Worm (Caenorhabditis elegans) whole organism, L2 larva: ENCODE data around the gene F42F12.11.

ENCODE experiments used
- C34F6.9 ChIP-seq: fragments of 150-350 bp; optimal IDR thresholded peaks from 2 replicates; lab custom pipeline; 2014; ENCODE audit warnings: missing biosample characterization, missing genetic modification characterization
- F13H6.1 ChIP-seq: sonication (generic microtip); optimal IDR thresholded peaks from 2 replicates; lab custom pipeline; 2016; ENCODE audit warnings: missing genetic modification characterization, missing compliant biosample characterization
- R02D3.7 ChIP-seq: fragments of 150-350 bp; optimal IDR thresholded peaks from 2 replicates; lab custom pipeline; 2014; ENCODE audit warnings: missing biosample characterization, missing genetic modification characterization
- Y55F3AM.14 ChIP-seq: fragments of 200-800 bp; sonication (Bioruptor generic); optimal IDR thresholded peaks from 2 replicates; lab custom pipeline; 2018; ENCODE audit warnings: mild to moderate bottlenecking, missing genetic modification characterization, missing compliant biosample characterization
- ZK546.5 ChIP-seq: sonication (generic microtip); optimal IDR thresholded peaks from 2 replicates; lab custom pipeline; 2017; ENCODE audit warnings: missing biosample characterization, missing genetic modification characterization
- alr-1 ChIP-seq: fragments of 150-350 bp; optimal IDR thresholded peaks from 2 replicates; lab custom pipeline; 2014; ENCODE audit warnings: missing biosample characterization, missing genetic modification characterization
- aly-2 ChIP-seq: fragments of 150-350 bp; optimal IDR thresholded peaks from 2 replicates; lab custom pipeline; 2014; ENCODE audit warnings: missing biosample characterization, missing genetic modification characterization
- ama-1 ChIP-seq: fragments of 150-350 bp; optimal IDR thresholded peaks from 2 replicates; lab custom pipeline; 2018; ENCODE audit warnings: inconsistent platforms
- blmp-1 ChIP-seq: sonication (generic microtip); optimal IDR thresholded peaks from 2 replicates; lab custom pipeline; 2017; ENCODE audit warnings: missing genetic modification characterization, mild to moderate bottlenecking, missing compliant biosample characterization, antibody characterized with exemption, moderate library complexity; ENCODE audit not compliant: insufficient read depth
- ceh-16 ChIP-seq: fragments of 150-350 bp; optimal IDR thresholded peaks from 2 replicates; lab custom pipeline; 2014; ENCODE audit warnings: missing biosample characterization, missing genetic modification characterization
- ceh-82 ChIP-seq: fragments of 150-350 bp; optimal IDR thresholded peaks from 2 replicates; lab custom pipeline; 2014; ENCODE audit warnings: missing biosample characterization, missing genetic modification characterization
- crh-2 ChIP-seq: sonication (generic microtip); optimal IDR thresholded peaks from 2 replicates; lab custom pipeline; 2017; ENCODE audit warnings: missing biosample characterization, missing genetic modification characterization
- dmd-4 ChIP-seq: sonication (generic microtip); optimal IDR thresholded peaks from 2 replicates; lab custom pipeline; 2017; ENCODE audit warnings: missing biosample characterization, missing genetic modification characterization
- egl-27 ChIP-seq: sonication (generic microtip); optimal IDR thresholded peaks from 3 replicates; lab custom pipeline; 2017; ENCODE audit warnings: missing biosample characterization, missing genetic modification reagents, missing genetic modification characterization
- elt-3 ChIP-seq: sonication (generic microtip); optimal IDR thresholded peaks from 2 replicates; lab custom pipeline; 2017; ENCODE audit warnings: missing biosample characterization, missing genetic modification characterization
- fos-1 ChIP-seq: fragments of 150-350 bp; optimal IDR thresholded peaks from 2 replicates; lab custom pipeline; 2014; ENCODE audit warnings: missing biosample characterization, missing genetic modification characterization
- gmeb-1 ChIP-seq: fragments of 150-350 bp; optimal IDR thresholded peaks from 2 replicates; lab custom pipeline; 2014; ENCODE audit warnings: missing biosample characterization, missing genetic modification characterization
- lin-11 ChIP-seq: fragments of 150-350 bp; sonication (generic microtip); optimal IDR thresholded peaks from 2 replicates; lab custom pipeline; 2014; ENCODE audit warnings: missing biosample characterization, missing genetic modification characterization, inconsistent platforms, mixed read lengths
- lin-13 ChIP-seq: fragments of 150-350 bp; optimal IDR thresholded peaks from 2 replicates; lab custom pipeline; 2014; ENCODE audit warnings: missing biosample characterization, missing genetic modification reagents, missing genetic modification characterization
- lin-39 ChIP-seq: fragments of 150-350 bp; optimal IDR thresholded peaks from 2 replicates; lab custom pipeline; 2014; ENCODE audit warnings: missing biosample characterization, missing genetic modification reagents, missing genetic modification characterization
- mab-5 ChIP-seq: fragments of 150-350 bp; optimal IDR thresholded peaks from 2 replicates; lab custom pipeline; 2014; ENCODE audit warnings: missing biosample characterization, missing genetic modification characterization
- mbf-1 ChIP-seq: sonication (generic microtip); optimal IDR thresholded peaks from 2 replicates; lab custom pipeline; 2017; ENCODE audit warnings: missing biosample characterization, missing genetic modification characterization
- mdl-1 ChIP-seq, 2 experiments: fragments of 150-350 bp in 1 of 2; sonication (generic microtip) in 1 of 2; optimal IDR thresholded peaks; 2 replicates each; lab custom pipeline; 2017; ENCODE audit warnings: missing biosample characterization in 2 of 2, missing genetic modification characterization in 2 of 2
- nhr-10 ChIP-seq: sonication (generic microtip); optimal IDR thresholded peaks from 2 replicates; lab custom pipeline; 2017; ENCODE audit warnings: missing biosample characterization, missing genetic modification characterization
- nhr-11 ChIP-seq: fragments of 150-350 bp; optimal IDR thresholded peaks from 2 replicates; lab custom pipeline; 2014; ENCODE audit warnings: missing biosample characterization, missing genetic modification characterization
- nhr-12 ChIP-seq: fragments of 150-350 bp; optimal IDR thresholded peaks from 2 replicates; lab custom pipeline; 2014; ENCODE audit warnings: missing biosample characterization, missing genetic modification characterization
- nhr-129 ChIP-seq: fragments of 150-350 bp; optimal IDR thresholded peaks from 2 replicates; lab custom pipeline; 2014; ENCODE audit warnings: missing biosample characterization, missing genetic modification characterization
- nhr-21 ChIP-seq: fragments of 150-350 bp; optimal IDR thresholded peaks from 2 replicates; lab custom pipeline; 2014; ENCODE audit warnings: missing biosample characterization, missing genetic modification characterization
- nhr-23 ChIP-seq: fragments of 150-350 bp; optimal IDR thresholded peaks from 2 replicates; lab custom pipeline; 2014; ENCODE audit warnings: missing biosample characterization, missing genetic modification reagents, missing genetic modification characterization
- nhr-237 ChIP-seq: fragments of 150-350 bp; optimal IDR thresholded peaks from 2 replicates; lab custom pipeline; 2014; ENCODE audit warnings: missing biosample characterization, missing genetic modification characterization
- nhr-25 ChIP-seq: fragments of 150-350 bp; sonication (generic microtip); optimal IDR thresholded peaks from 3 replicates; lab custom pipeline; 2014; ENCODE audit warnings: missing biosample characterization, missing genetic modification characterization
- nhr-6 ChIP-seq: fragments of 150-350 bp; optimal IDR thresholded peaks from 2 replicates; lab custom pipeline; 2014; ENCODE audit warnings: missing biosample characterization, missing genetic modification characterization
- nhr-77 ChIP-seq: fragments of 150-350 bp; optimal IDR thresholded peaks from 2 replicates; lab custom pipeline; 2014; ENCODE audit warnings: missing biosample characterization, missing genetic modification characterization
- peb-1 ChIP-seq: fragments of 150-350 bp; optimal IDR thresholded peaks from 2 replicates; lab custom pipeline; 2014; ENCODE audit warnings: missing biosample characterization, missing genetic modification characterization
- sem-4 ChIP-seq: fragments of 150-350 bp; optimal IDR thresholded peaks from 2 replicates; lab custom pipeline; 2014; ENCODE audit warnings: missing biosample characterization, missing genetic modification reagents, missing genetic modification characterization
- skn-1 ChIP-seq: sonication (generic microtip); optimal IDR thresholded peaks from 2 replicates; lab custom pipeline; 2017; ENCODE audit warnings: missing biosample characterization, missing genetic modification characterization
- sma-3 ChIP-seq: sonication (generic microtip); optimal IDR thresholded peaks from 2 replicates; lab custom pipeline; 2016; ENCODE audit warnings: missing genetic modification reagents, missing genetic modification characterization, missing compliant biosample characterization
- sma-9 ChIP-seq, 2 experiments: fragments of 150-350 bp in 1 of 2; sonication (generic microtip) in 1 of 2; optimal IDR thresholded peaks; 2 replicates each; lab custom pipeline; 2014 to 2016; ENCODE audit warnings: missing genetic modification characterization in 2 of 2, mild to moderate bottlenecking in 1 of 2, missing biosample characterization in 1 of 2, missing compliant biosample characterization in 1 of 2, missing genetic modification reagents in 1 of 2, moderate library complexity in 1 of 2
- snpc-4 ChIP-seq: fragments of 150-350 bp; optimal IDR thresholded peaks from 2 replicates; lab custom pipeline; 2014; ENCODE audit warnings: missing biosample characterization, missing genetic modification characterization
- unc-39 ChIP-seq: fragments of 150-350 bp; optimal IDR thresholded peaks from 2 replicates; lab custom pipeline; 2014; ENCODE audit warnings: missing biosample characterization, missing genetic modification characterization
- unc-55 ChIP-seq: fragments of 150-350 bp; sonication (generic microtip); optimal IDR thresholded peaks from 3 replicates; lab custom pipeline; 2014; ENCODE audit warnings: missing biosample characterization, missing genetic modification reagents, missing genetic modification characterization
- unc-62 ChIP-seq: fragments of 150-350 bp; optimal IDR thresholded peaks from 2 replicates; lab custom pipeline; 2014; ENCODE audit warnings: missing biosample characterization, missing genetic modification reagents, missing genetic modification characterization
- zag-1 ChIP-seq: fragments of 150-350 bp; optimal IDR thresholded peaks from 2 replicates; lab custom pipeline; 2014; ENCODE audit warnings: missing biosample characterization, missing genetic modification characterization
- ztf-1 ChIP-seq: fragments of 200-800 bp; sonication (Bioruptor generic); conservative IDR thresholded peaks from 2 replicates; pipeline ENCODE4 v1.3.6; 2022; ENCODE audit warnings: missing genetic modification characterization, missing compliant biosample characterization
- ztf-11 ChIP-seq: sonication (generic microtip); optimal IDR thresholded peaks from 2 replicates; lab custom pipeline; 2017; ENCODE audit warnings: missing biosample characterization, missing genetic modification characterization
- ztf-4 ChIP-seq: fragments of 150-350 bp; optimal IDR thresholded peaks from 2 replicates; lab custom pipeline; 2014; ENCODE audit warnings: missing biosample characterization, missing genetic modification characterization

The F42F12.11 gene

DNA sequence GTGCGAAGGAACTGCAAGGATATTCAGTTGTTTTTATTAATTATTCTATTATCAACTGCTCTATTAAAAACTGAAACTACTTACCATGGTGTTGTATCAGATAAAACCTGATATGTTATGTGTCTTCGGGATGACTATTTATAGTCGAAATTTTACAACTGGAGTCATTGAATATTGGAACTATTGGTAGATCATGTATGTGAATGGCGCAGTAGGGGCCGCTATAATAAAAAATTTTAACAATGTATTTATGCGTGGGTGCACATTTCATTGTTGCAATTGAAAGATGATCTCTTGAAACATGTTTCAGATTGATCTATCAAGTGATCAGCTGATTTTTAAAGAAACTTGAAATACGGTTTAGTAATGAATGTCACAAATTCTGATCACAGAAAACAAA, 12.1 kb downstream of the F42F12.11 start, which contains the start of gene nspc-14:
Gene nspc-14 (minus strand): TSS at position 101 of the 400 bp plus-strand sequence.
- TF ChIP-seq nhr-77 (tag; lab: Kevin White, UChicago) = no peak
- no peak for TF ChIP-seq lin-13 (GFP tag; lab: Kevin White, UChicago)
- no peak for TF ChIP-seq nhr-11 (tag; lab: Kevin White, UChicago)
- no peak for TF ChIP-seq snpc-4
- no peak for TF ChIP-seq fos-1 (tag; lab: Kevin White, UChicago)
- TF ChIP-seq unc-39 (tag; lab: Kevin White, UChicago) = no peak
- no peak for TF ChIP-seq skn-1 (tag; lab: Kevin White, UChicago)
- TF ChIP-seq sma-9 (GFP tag; optimal IDR thresholded peaks at IDR 0.05; lab: Kevin White, UChicago) = no peak
- TF ChIP-seq sma-9 (tag; optimal IDR thresholded peaks at IDR 0.05; lab: Kevin White, UChicago) = no peak
- no peak for TF ChIP-seq dmd-4
- no peak for TF ChIP-seq zag-1
- no peak for TF ChIP-seq alr-1 (tag; lab: Kevin White, UChicago)
- TF ChIP-seq peb-1 (tag; lab: Kevin White, UChicago) = no peak
- TF ChIP-seq nhr-12 (tag; lab: Kevin White, UChicago) = no peak
- no peak for TF ChIP-seq Y55F3AM.14 (GFP tag; lab: Kevin White, UChicago)
- no peak for TF ChIP-seq ztf-1 (GFP tag; lab: Robert Waterston, UW)
- no peak for TF ChIP-seq nhr-23
- TF ChIP-seq nhr-25 (tag; lab: Kevin White, UChicago) = no peak
- no peak for TF ChIP-seq nhr-129 (tag; lab: Kevin White, UChicago)

DNA sequence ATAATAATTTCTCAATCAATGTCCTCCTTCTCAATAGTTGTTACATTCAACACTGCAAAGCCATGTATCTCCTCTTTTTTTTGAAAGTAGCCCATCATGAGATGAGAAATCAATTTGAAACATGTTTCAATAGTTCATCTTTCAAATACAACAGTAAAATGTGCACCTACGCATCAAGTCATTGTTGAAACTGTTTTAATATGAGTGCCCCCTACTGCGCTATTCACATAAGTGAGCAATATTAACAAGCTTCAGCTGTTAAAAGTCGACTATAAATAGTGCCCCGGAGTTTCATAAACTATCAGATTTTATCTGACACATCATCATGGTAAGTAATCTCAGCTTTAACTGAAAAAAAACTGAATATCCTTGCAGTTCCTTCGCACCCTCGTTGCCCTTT, 13.6 kb downstream of the F42F12.11 start, which contains the start of the genes nspc-15 and F19H6.6:
Gene nspc-15 (plus strand): TSS at position 301 of the 400 bp plus-strand sequence.
Gene F19H6.6 (plus strand): TSS at position 384 of the 400 bp plus-strand sequence.
- no peak for TF ChIP-seq unc-55 (GFP tag; lab: Kevin White, UChicago)
- TF ChIP-seq mab-5 = no peak

DNA sequence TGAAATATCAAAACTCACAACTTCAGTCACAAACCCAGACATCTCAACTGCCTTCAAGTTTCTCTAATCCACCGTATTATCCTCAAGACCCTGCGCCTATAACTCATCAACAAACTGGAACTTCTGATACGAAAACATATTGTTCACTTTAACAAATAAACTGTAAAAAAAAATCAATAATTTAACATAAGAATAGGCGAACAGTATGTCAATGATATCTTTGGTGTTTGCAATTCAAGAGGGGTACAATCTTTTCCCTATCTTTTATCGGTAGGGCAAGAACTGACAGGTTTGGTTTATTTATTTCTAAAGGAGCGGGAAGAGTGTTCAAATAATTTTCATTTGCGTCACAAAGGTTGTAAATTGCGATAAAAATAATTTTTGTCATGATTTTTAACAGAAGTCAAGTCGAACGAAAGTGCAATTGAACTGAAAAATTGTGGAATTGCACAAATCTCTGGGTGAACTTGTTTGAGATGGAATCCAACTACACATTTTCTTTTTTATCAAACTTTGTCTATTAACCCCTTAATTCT, 16.2 kb downstream of the F42F12.11 start:
- TF ChIP-seq lin-11 (tag; lab: Kevin White, UChicago) (peak; percentile 76), mdl-1 (tag; optimal IDR thresholded peaks at IDR 0.05; lab: Kevin White, UChicago) (peak; percentile 69 to 91), C34F6.9 (tag; lab: Kevin White, UChicago) (peak; percentile 99), fos-1 (tag; lab: Kevin White, UChicago) (peak; percentile 99), unc-62 (peak; percentile 87), nhr-129 (tag; lab: Kevin White, UChicago) (peak; percentile 99), skn-1 (tag; lab: Kevin White, UChicago) (peak; percentile 99), egl-27 (tag; lab: Kevin White, UChicago) (peak; percentile 98), nhr-23 (no peak), Y55F3AM.14 (GFP tag; lab: Kevin White, UChicago) (peak; percentile 78), sma-9 (GFP tag; optimal IDR thresholded peaks at IDR 0.05; lab: Kevin White, UChicago) (peak; percentile 98), sma-9 (tag; optimal IDR thresholded peaks at IDR 0.05; lab: Kevin White, UChicago) (no peak), nhr-12 (tag; lab: Kevin White, UChicago) (peak; percentile 40), aly-2 (tag; lab: Kevin White, UChicago) (peak; percentile 90), crh-2 (tag; lab: Kevin White, UChicago) (peak; percentile 99), lin-39 (tag; lab: Kevin White, UChicago) (peak; percentile 84), ZK546.5 (tag; lab: Kevin White, UChicago) (peak; percentile 63), ceh-82 (tag; lab: Kevin White, UChicago) (peak; percentile 89), nhr-237 (tag; lab: Kevin White, UChicago) (peak; percentile 96), zag-1 (peak; percentile 92), ztf-11 (peak; percentile 73), ztf-4 (tag; lab: Kevin White, UChicago) (peak; percentile 97), ztf-1 (GFP tag; lab: Robert Waterston, UW) (peak; percentile 86; the same call in 1 of the 2 replicates), nhr-21 (tag; lab: Kevin White, UChicago) (peak; percentile 99), lin-13 (GFP tag; lab: Kevin White, UChicago) (peak; percentile 98), unc-55 (GFP tag; lab: Kevin White, UChicago) (peak; percentile 99), gmeb-1 (peak; percentile 95), nhr-11 (tag; lab: Kevin White, UChicago) (peak; percentile 81), alr-1 (tag; lab: Kevin White, UChicago) (no peak), ama-1 (lab: Kevin White, UChicago) (no peak), blmp-1 (tag; lab: Kevin White, UChicago) (peak; percentile 91), nhr-77 (tag; lab: Kevin White, UChicago) (peak; percentile 99), nhr-10 (peak; percentile 97), elt-3 (tag; lab: Kevin White, UChicago) (no peak), mbf-1 (tag; lab: Kevin White, UChicago) (peak; percentile 76), R02D3.7 (peak; percentile 75), sma-3 (GFP tag; lab: Kevin White, UChicago) (peak; percentile 98), nhr-25 (tag; lab: Kevin White, UChicago) (peak; percentile 98), nhr-6 (tag; lab: Kevin White, UChicago) (peak; percentile 99), F13H6.1 (peak; percentile 97), dmd-4 (peak; percentile 83), peb-1 (tag; lab: Kevin White, UChicago) (no peak), sem-4 (tag; lab: Kevin White, UChicago) (peak; percentile 98), unc-39 (tag; lab: Kevin White, UChicago) (no peak), ceh-16 (peak; percentile 54)
